Worm (Caenorhabditis elegans): ENCODE measurements around the gene C54E10.3.

DNA sequence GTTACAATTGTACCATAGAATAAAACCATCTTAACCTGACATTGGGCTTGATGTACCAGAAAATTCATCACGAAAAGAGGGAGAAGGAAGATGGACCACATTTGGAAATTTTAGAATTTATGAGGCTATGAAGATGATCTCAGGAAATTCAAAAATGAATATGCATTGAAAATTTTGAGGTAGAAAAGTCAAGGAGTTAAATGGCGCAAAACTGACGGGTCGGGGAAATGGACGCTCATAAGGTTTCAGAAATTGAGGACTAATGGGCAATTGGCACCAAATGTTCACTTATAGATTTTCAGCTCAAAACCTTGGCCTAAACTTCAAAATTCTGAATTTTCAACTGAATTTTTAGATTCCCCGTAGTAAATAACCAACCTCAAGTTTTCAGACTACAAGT is 40.2 kb upstream of the C54E10.3 start, which contains the start of gene clec-255:
- no peak for TF ChIP-seq nhr-12 (tag; optimal IDR thresholded peaks at IDR 0.05)
- no peak for TF ChIP-seq unc-62 (GFP tag; optimal IDR thresholded peaks at IDR 0.05)
- no peak for TF ChIP-seq zip-4 (GFP tag; optimal IDR thresholded peaks at IDR 0.05)
- no peak for TF ChIP-seq nhr-11 (tag; optimal IDR thresholded peaks at IDR 0.05)
- TF ChIP-seq nhr-77 (tag; optimal IDR thresholded peaks at IDR 0.05), result no peak
- TF ChIP-seq fkh-8 (tag; optimal IDR thresholded peaks at IDR 0.05), result no peak
- TF ChIP-seq ceh-82 (tag; optimal IDR thresholded peaks at IDR 0.05), result no peak
- no peak for TF ChIP-seq aha-1 (tag; optimal IDR thresholded peaks at IDR 0.05)
- no peak for TF ChIP-seq lsy-2 (tag; optimal IDR thresholded peaks at IDR 0.05)
